Fruit fly (Drosophila melanogaster): ENCODE results near the gene CG40485.

CG40485 gene

DNA sequence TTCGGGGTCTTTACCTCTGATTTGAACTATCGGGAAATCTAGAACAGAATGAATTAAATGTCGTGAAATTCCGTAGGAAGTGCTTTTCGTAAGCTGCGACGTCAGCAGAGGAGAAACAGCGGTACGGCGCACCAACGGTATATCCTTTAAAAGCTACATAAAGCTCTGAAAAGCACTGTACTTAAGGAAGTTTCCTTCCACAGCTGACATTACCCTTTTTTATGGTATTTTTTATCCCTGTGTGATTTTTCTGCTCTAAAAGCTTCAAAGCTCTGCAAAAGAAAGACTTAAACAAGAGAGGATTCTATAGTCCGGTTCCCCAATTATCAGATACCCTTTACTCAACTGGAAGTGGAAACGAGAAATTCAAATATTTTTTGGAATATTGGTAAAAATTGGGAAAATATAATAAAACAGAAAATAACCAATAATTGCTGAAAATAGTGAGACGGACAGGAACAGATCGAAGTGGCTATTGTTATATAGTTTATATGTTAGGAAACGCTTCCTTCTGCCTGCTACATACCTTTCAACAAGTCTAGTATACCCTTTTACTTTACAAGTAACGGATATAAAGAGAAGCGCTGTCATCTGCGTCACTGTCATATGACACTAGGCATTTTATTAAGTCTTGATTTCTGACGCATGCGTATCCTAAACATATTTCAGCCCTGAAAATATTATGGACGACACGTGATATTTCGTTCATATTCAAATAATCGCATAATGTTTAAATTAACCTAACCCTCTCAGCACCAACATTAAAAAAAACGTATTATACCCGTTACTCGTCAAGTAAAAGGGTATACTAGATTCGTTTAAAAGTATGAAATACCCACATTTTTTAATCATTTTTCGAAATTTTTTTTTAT, 42.7 kb upstream of the CG40485 start, which contains the start of the genes stnA and stnB:
TSS of gene stnA (minus strand) at position 51 of the 872 bp plus-strand sequence.
TSS of gene stnB (minus strand) at position 51 of the 872 bp plus-strand sequence.
- TF ChIP-seq CG17806 (tag; optimal IDR thresholded peaks at IDR 0.05) (no peak), rn (GFP tag; IDR thresholded peaks at IDR 0.05) (no peak), CG12605 (GFP tag; IDR thresholded peaks at IDR 0.05) (no peak), EcR (GFP tag; optimal IDR thresholded peaks at IDR 0.05) (no peak), Snoo (tag; optimal IDR thresholded peaks at IDR 0.05) (no peak), CG9948 (tag; optimal IDR thresholded peaks at IDR 0.05) (no peak), Pif1B (GFP tag; optimal IDR thresholded peaks at IDR 0.05) (no peak), CG32121 (GFP tag; IDR thresholded peaks at IDR 0.05) (no peak), CG34367 (tag; optimal IDR thresholded peaks at IDR 0.05) (no peak), CG4496 (GFP tag; IDR thresholded peaks at IDR 0.05) (no peak), D1 (tag; optimal IDR thresholded peaks at IDR 0.05) (no peak), CG8159 (tag; optimal IDR thresholded peaks at IDR 0.05) (peak; percentile 40), CG14655 (GFP tag; optimal IDR thresholded peaks at IDR 0.05) (peak; percentile 15), CG15710 (tag; optimal IDR thresholded peaks at IDR 0.05) (peak; percentile 2), CG13204 (GFP tag; optimal IDR thresholded peaks at IDR 0.05) (no peak), Ets98B (GFP tag; IDR thresholded peaks at IDR 0.05) (no peak), fd96Ca (GFP tag; IDR thresholded peaks at IDR 0.05) (no peak)

- TF ChIP-seq EcR (GFP tag; optimal IDR thresholded peaks at IDR 0.05) (no peak), rn (GFP tag; IDR thresholded peaks at IDR 0.05) (no peak), CG4496 (GFP tag; IDR thresholded peaks at IDR 0.05) (no peak), fd96Ca (GFP tag; IDR thresholded peaks at IDR 0.05) (no peak), gl (tag; optimal IDR thresholded peaks at IDR 0.05) (no peak), Pif1A (GFP tag; optimal IDR thresholded peaks at IDR 0.05) (no peak), CG17806 (tag; optimal IDR thresholded peaks at IDR 0.05) (no peak), Ets98B (GFP tag; IDR thresholded peaks at IDR 0.05) (no peak), CG12605 (GFP tag; IDR thresholded peaks at IDR 0.05) (no peak), CG13204 (GFP tag; optimal IDR thresholded peaks at IDR 0.05) (no peak)
Measured at dm6 chrX:22981508-22981907, 19.3 kb upstream of the CG40485 start.

dm6 chrX:22959991-22960390, 2.2 kb downstream of the CG40485 start, which contains the start of gene CG40486:
CG40486 (minus strand) TSS chrX:22960091.
- TF ChIP-seq CG14655 (GFP tag; optimal IDR thresholded peaks at IDR 0.05) (no peak), CG34367 (tag; optimal IDR thresholded peaks at IDR 0.05) (no peak), Snoo (tag; optimal IDR thresholded peaks at IDR 0.05) (no peak), D1 (tag; optimal IDR thresholded peaks at IDR 0.05) (no peak), CG8301 (tag; optimal IDR thresholded peaks at IDR 0.05) (no peak), Ets98B (GFP tag; IDR thresholded peaks at IDR 0.05) (no peak), CG8159 (tag; optimal IDR thresholded peaks at IDR 0.05) (no peak), CG32121 (GFP tag; IDR thresholded peaks at IDR 0.05) (no peak), CG9948 (tag; optimal IDR thresholded peaks at IDR 0.05) (no peak)

dm6 chrX:22949951-22950350, 12.2 kb downstream of the CG40485 start:
- TF ChIP-seq CG12605 (GFP tag; IDR thresholded peaks at IDR 0.05), result peak; percentile 57
- peak; percentile 66; the same call in 2 of the 3 replicates for TF ChIP-seq CG4496 (GFP tag; IDR thresholded peaks at IDR 0.05)

dm6 chrX:22945021-22945420, 17.1 kb downstream of the CG40485 start, which contains the start of gene Cnep1r1:
Cnep1r1 (plus strand) TSS chrX:22945321.
- TF ChIP-seq CG32121 (GFP tag; IDR thresholded peaks at IDR 0.05) (no peak), D1 (tag; optimal IDR thresholded peaks at IDR 0.05) (no peak), CG4496 (GFP tag; IDR thresholded peaks at IDR 0.05) (no peak), CG8301 (tag; optimal IDR thresholded peaks at IDR 0.05) (no peak), CG12605 (GFP tag; IDR thresholded peaks at IDR 0.05) (no peak), Ets98B (GFP tag; IDR thresholded peaks at IDR 0.05) (no peak), Pif1A (GFP tag; optimal IDR thresholded peaks at IDR 0.05) (no peak), CG17806 (tag; optimal IDR thresholded peaks at IDR 0.05) (no peak), Snoo (tag; optimal IDR thresholded peaks at IDR 0.05) (no peak), CG9948 (tag; optimal IDR thresholded peaks at IDR 0.05) (no peak), Pif1B (GFP tag; optimal IDR thresholded peaks at IDR 0.05) (no peak), CG8159 (tag; optimal IDR thresholded peaks at IDR 0.05) (no peak), gl (tag; optimal IDR thresholded peaks at IDR 0.05) (no peak), rn (GFP tag; IDR thresholded peaks at IDR 0.05) (no peak), fd96Ca (GFP tag; IDR thresholded peaks at IDR 0.05) (no peak), CG34367 (tag; optimal IDR thresholded peaks at IDR 0.05) (no peak), CG14655 (GFP tag; optimal IDR thresholded peaks at IDR 0.05) (no peak)

- TF ChIP-seq CG34367 (tag; optimal IDR thresholded peaks at IDR 0.05), result no peak
- TF ChIP-seq CG8159 (tag; optimal IDR thresholded peaks at IDR 0.05), result peak; percentile 19
Measured at dm6 chrX:22917886-22918285, 44.3 kb downstream of the CG40485 start.
